Worm (Caenorhabditis elegans) whole organism, young adult: ENCODE data around the gene dsl-5.

Source experiments
- B0019.2 ChIP-seq: fragments of 200-800 bp; sonication (Bioruptor generic); conservative IDR thresholded peaks from 2 replicates; pipeline ENCODE4 v1.3.6; 2022; ENCODE audit warnings: missing genetic modification reagents, missing genetic modification characterization, missing compliant biosample characterization
- B0261.1 ChIP-seq: sonication (generic microtip); optimal IDR thresholded peaks from 2 replicates; lab custom pipeline; 2016; ENCODE audit warnings: mild to moderate bottlenecking, missing genetic modification characterization, moderate library complexity, missing compliant biosample characterization
- C06A6.2 ChIP-seq: fragments of 200-800 bp; sonication (Bioruptor generic); conservative IDR thresholded peaks from 2 replicates; pipeline ENCODE4 v1.3.6; 2022; ENCODE audit warnings: missing genetic modification characterization, missing compliant biosample characterization
- F10E7.11 ChIP-seq: sonication (generic microtip); optimal IDR thresholded peaks from 2 replicates; lab custom pipeline; 2017; ENCODE audit warnings: mild to moderate bottlenecking, missing genetic modification characterization, moderate library complexity, missing compliant biosample characterization
- F22D6.2 ChIP-seq: sonication (generic microtip); optimal IDR thresholded peaks from 2 replicates; lab custom pipeline; 2016; ENCODE audit warnings: mild to moderate bottlenecking, missing genetic modification characterization, missing compliant biosample characterization
- F23B12.7 ChIP-seq: sonication (generic microtip); optimal IDR thresholded peaks from 2 replicates; lab custom pipeline; 2017; ENCODE audit warnings: missing genetic modification characterization, mild to moderate bottlenecking, missing compliant biosample characterization, antibody characterized with exemption, moderate library complexity; ENCODE audit not compliant: insufficient read depth
- Y67H2A.10 ChIP-seq: fragments of 200-800 bp; sonication (Bioruptor generic); conservative IDR thresholded peaks from 2 replicates; pipeline ENCODE4 v1.3.6; 2022; ENCODE audit warnings: missing genetic modification reagents, missing genetic modification characterization, missing compliant biosample characterization
- aptf-2 ChIP-seq: fragments of 200-800 bp; sonication (Bioruptor generic); conservative IDR thresholded peaks from 2 replicates; pipeline ENCODE4 v1.3.6; 2022; ENCODE audit warnings: missing genetic modification reagents, missing genetic modification characterization, missing compliant biosample characterization
- atf-7 ChIP-seq: sonication (generic microtip); optimal IDR thresholded peaks from 2 replicates; lab custom pipeline; 2017; ENCODE audit warnings: mild to moderate bottlenecking, missing genetic modification characterization, missing compliant biosample characterization
- attf-3 ChIP-seq: fragments of 200-800 bp; sonication (Bioruptor generic); conservative IDR thresholded peaks from 2 replicates; pipeline ENCODE4 v1.3.6; 2022; ENCODE audit warnings: missing genetic modification reagents, missing genetic modification characterization, missing compliant biosample characterization
- bed-2 ChIP-seq: fragments of 200-800 bp; sonication (Bioruptor generic); IDR thresholded peaks from 2 replicates; pipeline ENCODE4 v1.3.6; 2022; ENCODE audit warnings: missing genetic modification reagents, missing genetic modification characterization, missing compliant biosample characterization
- ceh-27 ChIP-seq: fragments of 200-800 bp; sonication (Bioruptor generic); optimal IDR thresholded peaks from 2 replicates; lab custom pipeline; 2018; ENCODE audit warnings: mild to moderate bottlenecking, missing genetic modification characterization, moderate library complexity, missing compliant biosample characterization
- ceh-79 ChIP-seq: sonication (generic microtip); optimal IDR thresholded peaks from 2 replicates; lab custom pipeline; 2017; ENCODE audit warnings: mild to moderate bottlenecking, missing genetic modification characterization, missing compliant biosample characterization
- ceh-91 ChIP-seq: fragments of 200-800 bp; sonication (Bioruptor generic); IDR thresholded peaks from 2 replicates; pipeline ENCODE4 v1.3.6; 2022; ENCODE audit warnings: missing genetic modification reagents, missing genetic modification characterization, missing compliant biosample characterization
- dpl-1 ChIP-seq: fragments of 150-350 bp; optimal IDR thresholded peaks from 2 replicates; lab custom pipeline; 2014; ENCODE audit warnings: missing biosample characterization, missing genetic modification reagents, missing genetic modification characterization
- egl-44 ChIP-seq: fragments of 200-800 bp; sonication (Bioruptor generic); IDR thresholded peaks from 2 replicates; pipeline ENCODE4 v1.3.6; 2022; ENCODE audit warnings: missing genetic modification reagents, missing genetic modification characterization, missing compliant biosample characterization
- ekl-4 ChIP-seq: fragments of 200-800 bp; sonication (Bioruptor generic); IDR thresholded peaks from 2 replicates; pipeline ENCODE4 v1.3.6; 2022; ENCODE audit warnings: missing genetic modification reagents, missing genetic modification characterization, missing compliant biosample characterization
- him-1 ChIP-seq: sonication (generic microtip); optimal IDR thresholded peaks from 2 replicates; lab custom pipeline; 2016; ENCODE audit warnings: missing genotype, missing genetic modification reagents, missing genetic modification characterization, missing compliant biosample characterization
- hlh-26 ChIP-seq: fragments of 200-800 bp; sonication (Bioruptor generic); conservative IDR thresholded peaks from 2 replicates; pipeline ENCODE4 v1.3.6; 2022; ENCODE audit warnings: missing genetic modification reagents, missing genetic modification characterization, missing compliant biosample characterization
- lag-1 ChIP-seq: fragments of 200-800 bp; sonication (Bioruptor generic); IDR thresholded peaks from 2 replicates; pipeline ENCODE4 v1.3.6; 2022; ENCODE audit warnings: missing genetic modification reagents, missing genetic modification characterization, missing compliant biosample characterization
- lin-35 ChIP-seq, 3 experiments: fragments of 150-350 bp in 2 of 3; sonication (generic microtip) in 1 of 3; optimal IDR thresholded peaks; 2 replicates each; lab custom pipeline; 2014 to 2018; ENCODE audit warnings: missing biosample characterization in 3 of 3, missing genetic modification characterization in 3 of 3, missing genetic modification reagents in 3 of 3
- lin-40 ChIP-seq: sonication (generic microtip); optimal IDR thresholded peaks from 2 replicates; lab custom pipeline; 2016; ENCODE audit warnings: missing genetic modification characterization, mild to moderate bottlenecking, missing compliant biosample characterization, missing genotype, missing genetic modification reagents
- madf-6 ChIP-seq: fragments of 200-800 bp; sonication (Bioruptor generic); IDR thresholded peaks from 2 replicates; pipeline ENCODE4 v1.3.6; 2022; ENCODE audit warnings: missing genetic modification reagents, missing genetic modification characterization, missing compliant biosample characterization
- mxl-1 ChIP-seq: sonication (generic microtip); optimal IDR thresholded peaks from 2 replicates; lab custom pipeline; 2016; ENCODE audit warnings: missing genetic modification characterization, missing compliant biosample characterization
- nfya-1 ChIP-seq: sonication (generic microtip); optimal IDR thresholded peaks from 2 replicates; lab custom pipeline; 2017; ENCODE audit warnings: antibody characterized with exemption, missing compliant biosample characterization, missing genetic modification characterization, borderline replicate concordance; ENCODE audit not compliant: insufficient read depth
- nhr-120 ChIP-seq: fragments of 200-800 bp; sonication (Bioruptor generic); IDR thresholded peaks from 2 replicates; pipeline ENCODE4 v1.3.6; 2022; ENCODE audit warnings: missing genetic modification characterization, missing compliant biosample characterization
- rcor-1 ChIP-seq: fragments of 200-800 bp; sonication (Bioruptor generic); IDR thresholded peaks from 2 replicates; pipeline ENCODE4 v1.3.6; 2022; ENCODE audit warnings: missing genetic modification reagents, missing genetic modification characterization, missing compliant biosample characterization
- rec-8 ChIP-seq, 2 experiments: sonication (generic microtip); optimal IDR thresholded peaks; 2 replicates each; lab custom pipeline; 2016; ENCODE audit warnings: mild to moderate bottlenecking in 2 of 2, missing genetic modification characterization in 2 of 2, missing genetic modification reagents in 2 of 2, missing genotype in 2 of 2, missing biosample characterization in 1 of 2, missing compliant biosample characterization in 1 of 2, moderate library complexity in 1 of 2
- repo-1 ChIP-seq: sonication (generic microtip); optimal IDR thresholded peaks from 2 replicates; lab custom pipeline; 2017; ENCODE audit warnings: mild to moderate bottlenecking, missing genetic modification characterization, missing compliant biosample characterization
- rpc-1 ChIP-seq, 2 experiments: fragments of 150-350 bp in 1 of 2; sonication (generic microtip) in 1 of 2; optimal IDR thresholded peaks; 2 replicates each; lab custom pipeline; 2014 to 2018; ENCODE audit warnings: missing biosample characterization in 1 of 2, missing genetic modification characterization in 1 of 2, missing genetic modification reagents in 1 of 2, missing genotype in 1 of 2
- sea-2 ChIP-seq: fragments of 200-800 bp; sonication (Bioruptor generic); IDR thresholded peaks from 2 replicates; pipeline ENCODE4 v1.3.6; 2022; ENCODE audit warnings: missing genetic modification characterization, missing compliant biosample characterization
- snpc-1.3 ChIP-seq: sonication (generic microtip); optimal IDR thresholded peaks from 2 replicates; lab custom pipeline; 2017; ENCODE audit warnings: missing genetic modification characterization, mild to moderate bottlenecking, missing compliant biosample characterization, antibody characterized with exemption, moderate library complexity, missing genotype, missing genetic modification reagents; ENCODE audit not compliant: insufficient read depth
- snpc-3.4 ChIP-seq: sonication (generic microtip); optimal IDR thresholded peaks from 2 replicates; lab custom pipeline; 2017; ENCODE audit warnings: missing genetic modification characterization, mild to moderate bottlenecking, missing compliant biosample characterization, antibody characterized with exemption, moderate library complexity, missing genotype, missing genetic modification reagents
- snpc-4 ChIP-seq, 5 experiments: fragments of 150-350 bp in 1 of 5; sonication (generic microtip) in 4 of 5; optimal IDR thresholded peaks; 2 replicates each; lab custom pipeline; 2014 to 2018; ENCODE audit warnings: missing genetic modification characterization in 5 of 5, missing biosample characterization in 3 of 5, antibody characterized with exemption in 2 of 5, mild to moderate bottlenecking in 2 of 5, missing compliant biosample characterization in 2 of 5, missing genotype in 2 of 5, moderate library complexity in 2 of 5, missing genetic modification reagents in 1 of 5
- somi-1 ChIP-seq: fragments of 200-800 bp; sonication (Bioruptor generic); optimal IDR thresholded peaks from 2 replicates; lab custom pipeline; 2018; ENCODE audit warnings: mild to moderate bottlenecking, missing genetic modification characterization, missing compliant biosample characterization
- sptf-2 ChIP-seq: fragments of 200-800 bp; sonication (Bioruptor generic); optimal IDR thresholded peaks from 2 replicates; lab custom pipeline; 2018; ENCODE audit warnings: mild to moderate bottlenecking, missing genetic modification characterization, missing compliant biosample characterization
- unc-130 ChIP-seq: sonication (generic microtip); optimal IDR thresholded peaks from 2 replicates; lab custom pipeline; 2016; ENCODE audit warnings: missing genetic modification reagents, missing genetic modification characterization, missing compliant biosample characterization
- unc-62 ChIP-seq: fragments of 150-350 bp; optimal IDR thresholded peaks from 2 replicates; lab custom pipeline; 2014; ENCODE audit warnings: missing biosample characterization, missing genetic modification reagents, missing genetic modification characterization
- xnd-1 ChIP-seq: sonication (generic microtip); optimal IDR thresholded peaks from 2 replicates; lab custom pipeline; 2016; ENCODE audit warnings: missing genotype, missing genetic modification reagents, missing genetic modification characterization, missing compliant biosample characterization
- zim-3 ChIP-seq: sonication (generic microtip); optimal IDR thresholded peaks from 2 replicates; lab custom pipeline; 2017; ENCODE audit warnings: mild to moderate bottlenecking, missing genetic modification characterization, moderate library complexity, missing compliant biosample characterization
- ztf-3 ChIP-seq: fragments of 200-800 bp; sonication (Bioruptor generic); optimal IDR thresholded peaks from 2 replicates; lab custom pipeline; 2018; ENCODE audit warnings: mild to moderate bottlenecking, missing genetic modification characterization, missing compliant biosample characterization
- ztf-6 ChIP-seq: fragments of 200-800 bp; sonication (Bioruptor generic); IDR thresholded peaks from 2 replicates; pipeline ENCODE4 v1.3.6; 2022; ENCODE audit warnings: missing genetic modification reagents, missing genetic modification characterization, missing compliant biosample characterization

The dsl-5 gene

DNA sequence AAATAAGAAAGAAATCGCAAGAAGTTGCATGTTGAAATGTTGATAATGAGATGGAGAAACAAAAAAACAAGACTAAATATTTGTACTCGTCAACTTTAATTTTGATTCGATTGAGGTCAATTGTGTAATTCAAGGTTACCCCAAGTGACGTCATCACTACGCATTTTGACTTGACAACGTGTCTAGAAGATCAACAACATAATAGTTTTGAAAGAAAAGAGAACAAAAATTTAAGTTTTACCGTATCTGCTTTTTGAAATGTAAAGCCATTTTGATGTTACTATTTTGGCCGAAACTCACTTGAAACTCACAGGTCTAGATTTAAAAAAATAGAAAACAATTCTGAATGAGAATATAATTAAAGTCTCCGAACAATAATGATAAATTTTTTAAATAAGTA is at the start of gene dsl-5:
Gene dsl-5 (minus strand): TSS at position 101 of the 400 bp plus-strand sequence.
- TF ChIP-seq rpc-1 (optimal IDR thresholded peaks at IDR 0.05; lab: Kevin White, UChicago) = no peak
- no peak for TF ChIP-seq rpc-1 (tag; optimal IDR thresholded peaks at IDR 0.05; lab: Kevin White, UChicago)
- TF ChIP-seq atf-7 = peak; percentile 43
- TF ChIP-seq, all 124 proteins: peak for 1

DNA sequence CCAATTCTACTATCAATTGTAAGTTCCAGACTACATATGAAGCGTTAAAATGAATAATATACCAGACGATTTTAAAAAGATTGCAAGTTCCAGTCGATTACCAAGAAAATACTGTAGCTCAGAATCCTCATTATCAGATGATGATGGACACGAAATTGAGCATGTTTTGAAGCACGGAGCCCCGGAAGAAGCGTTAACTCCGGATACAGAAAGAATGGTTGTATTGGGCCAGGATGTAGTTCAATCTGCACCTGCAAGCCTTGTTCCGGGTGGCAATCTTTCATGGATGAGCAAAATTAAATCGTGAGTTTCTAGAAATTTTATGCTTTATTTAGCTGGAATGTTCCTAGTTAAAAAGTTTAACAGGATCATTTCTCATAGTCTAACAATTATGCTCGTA is 47.2 kb upstream of the dsl-5 start, which contains the start of gene atg-4.2:
Gene atg-4.2 (plus strand): TSS at position 24 of the 400 bp plus-strand sequence.
- TF ChIP-seq snpc-3.4 (tag; lab: Kevin White, UChicago) (no peak), lag-1 (GFP tag; lab: Robert Waterston, UW) (no peak), sptf-2 (GFP tag; lab: Kevin White, UChicago) (no peak), Y67H2A.10 (GFP tag; lab: Robert Waterston, UW) (no peak), rec-8 (tag; optimal IDR thresholded peaks at IDR 0.05; lab: Kevin White, UChicago) (no peak), somi-1 (no peak)

DNA sequence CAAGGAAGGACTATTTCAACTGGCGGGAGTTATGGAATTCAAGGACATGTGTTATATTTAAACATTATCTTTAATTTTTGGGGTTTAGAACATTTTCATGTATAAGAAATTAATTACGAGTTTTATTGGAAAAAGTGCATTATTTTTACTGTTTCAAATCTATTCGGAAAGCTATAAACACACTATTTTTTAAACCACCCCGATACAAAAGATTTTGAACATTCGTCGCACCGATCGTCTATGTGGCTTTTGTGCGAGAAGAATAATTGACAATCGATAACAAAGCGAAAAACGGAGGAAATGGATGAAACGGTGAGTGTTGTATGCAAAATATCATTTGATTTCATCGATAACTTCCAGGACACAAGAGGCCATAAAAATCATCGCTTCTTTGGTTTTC is 44.2 kb upstream of the dsl-5 start, which contains the start of gene ZK809.9:
Gene ZK809.9 (plus strand): TSS at position 301 of the 400 bp plus-strand sequence.
- no peak for TF ChIP-seq snpc-1.3 (tag; lab: Kevin White, UChicago)
- no peak for TF ChIP-seq ztf-3 (GFP tag; lab: Kevin White, UChicago)
- no peak for TF ChIP-seq lin-40 (tag; lab: Kevin White, UChicago)
- no peak for TF ChIP-seq B0019.2 (GFP tag; lab: Robert Waterston, UW)
- TF ChIP-seq dpl-1 (GFP tag; lab: Kevin White, UChicago) = no peak
- no peak for TF ChIP-seq lin-35 (GFP tag; optimal IDR thresholded peaks at IDR 0.05; lab: Kevin White, UChicago)
- no peak for TF ChIP-seq ceh-27 (GFP tag; lab: Kevin White, UChicago)
- TF ChIP-seq nfya-1 (tag; lab: Kevin White, UChicago) = no peak
- TF ChIP-seq ceh-79 (tag; lab: Kevin White, UChicago) = no peak
- no peak for TF ChIP-seq F23B12.7 (tag; lab: Kevin White, UChicago)
- TF ChIP-seq F10E7.11 (tag; lab: Kevin White, UChicago) = no peak
- TF ChIP-seq unc-62 = no peak
- TF ChIP-seq ztf-6 (GFP tag; lab: Robert Waterston, UW) = no peak
- no peak for TF ChIP-seq mxl-1

DNA sequence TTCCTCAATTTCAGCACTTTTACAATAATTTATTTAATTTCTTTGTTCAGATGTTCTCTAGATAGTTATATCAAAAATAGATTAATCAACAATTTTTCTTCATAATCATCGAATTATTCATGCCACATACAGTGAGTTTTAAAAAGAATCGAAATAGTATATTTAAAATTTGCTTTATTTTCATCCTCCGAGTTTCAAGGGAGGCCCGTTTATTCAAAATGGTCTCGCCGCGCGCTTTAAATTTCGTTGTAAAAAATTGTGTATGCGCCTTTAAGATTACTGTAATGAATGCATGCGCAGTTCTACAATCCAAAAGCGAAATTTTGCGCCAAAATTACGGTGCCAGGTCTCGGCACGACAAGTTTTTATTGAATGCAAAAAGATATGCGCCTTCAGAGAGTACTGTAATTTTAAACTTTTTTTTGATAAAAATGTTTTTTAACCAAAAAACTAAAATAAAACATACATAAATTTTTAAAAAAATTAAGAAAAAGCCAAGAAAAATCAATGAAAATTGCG is 39.0 kb upstream of the dsl-5 start, which contains the start of gene ZK792.1:
Gene ZK792.1 (plus strand): TSS at position 51 of the 519 bp plus-strand sequence.
- TF ChIP-seq sea-2 (GFP tag; lab: Robert Waterston, UW) (no peak), ekl-4 (GFP tag; lab: Robert Waterston, UW) (no peak), repo-1 (no peak), rcor-1 (GFP tag; lab: Robert Waterston, UW) (no peak), snpc-4 (GFP tag; optimal IDR thresholded peaks at IDR 0.05; lab: Kevin White, UChicago) (no peak), snpc-4 (tag; optimal IDR thresholded peaks at IDR 0.05; lab: Kevin White, UChicago) (no peak), egl-44 (no peak), him-1 (tag; lab: Kevin White, UChicago) (no peak), zim-3 (tag; lab: Kevin White, UChicago) (no peak), snpc-1.3 (tag; lab: Kevin White, UChicago) (no peak), hlh-26 (GFP tag; lab: Robert Waterston, UW) (no peak), attf-3 (GFP tag; lab: Robert Waterston, UW) (no peak), unc-130 (GFP tag; lab: Kevin White, UChicago) (no peak), ceh-91 (GFP tag; lab: Robert Waterston, UW) (peak; percentile 76), aptf-2 (GFP tag; lab: Robert Waterston, UW) (no peak), nhr-120 (no peak), xnd-1 (tag; lab: Kevin White, UChicago) (peak; percentile 46), somi-1 (no peak), madf-6 (GFP tag; lab: Robert Waterston, UW) (peak; percentile 79), bed-2 (GFP tag; lab: Robert Waterston, UW) (no peak), B0261.1 (tag; lab: Kevin White, UChicago) (no peak), C06A6.2 (GFP tag; lab: Robert Waterston, UW) (no peak), F22D6.2 (tag; lab: Kevin White, UChicago) (no peak)
